Fruit fly (Drosophila melanogaster) whole organism, prepupa: ENCODE data around the gene CG7789.

Source experiments
- CG11762 ChIP-seq: fragments of 200-800 bp; sonication (Bioruptor generic); optimal IDR thresholded peaks from 3 replicates; lab custom pipeline; 2016; ENCODE audit warnings: missing biosample characterization, missing genetic modification characterization; ENCODE audit not compliant: insufficient read depth
- CG1621 ChIP-seq: fragments of 200-800 bp; sonication (Bioruptor generic); optimal IDR thresholded peaks from 3 replicates; lab custom pipeline; 2018; ENCODE audit warnings: missing biosample characterization, mild to moderate bottlenecking, missing genetic modification characterization
- CG16779 ChIP-seq: fragments of 200-800 bp; sonication (Bioruptor generic); optimal IDR thresholded peaks from 3 replicates; lab custom pipeline; 2017; ENCODE audit warnings: missing biosample characterization, mild to moderate bottlenecking, missing genetic modification characterization
- CG3032 ChIP-seq: fragments of 200-800 bp; optimal IDR thresholded peaks from 2 replicates; lab custom pipeline; 2019; ENCODE audit warnings: missing biosample characterization, mild to moderate bottlenecking, missing genetic modification characterization, moderate library complexity
- CG32006 ChIP-seq: fragments of 200-800 bp; sonication (Bioruptor generic); optimal IDR thresholded peaks from 3 replicates; lab custom pipeline; 2017; ENCODE audit warnings: missing biosample characterization, mild to moderate bottlenecking, missing genetic modification characterization
- CG6808 ChIP-seq: fragments of 200-800 bp; sonication (Bioruptor generic); optimal IDR thresholded peaks from 3 replicates; lab custom pipeline; 2017; ENCODE audit warnings: missing biosample characterization, missing genetic modification characterization, mild to moderate bottlenecking, moderate library complexity, missing genetic modification reagents
- CG8632 ChIP-seq: fragments of 200-800 bp; sonication (Bioruptor generic); optimal IDR thresholded peaks from 3 replicates; lab custom pipeline; 2016; ENCODE audit warnings: missing biosample characterization, missing genetic modification characterization
- Eip75B ChIP-seq: fragments of 200-800 bp; sonication (Bioruptor generic); optimal IDR thresholded peaks from 3 replicates; lab custom pipeline; 2016; ENCODE audit warnings: missing biosample characterization, missing genetic modification characterization
- Eip78C ChIP-seq: fragments of 200-800 bp; sonication (Bioruptor generic); peaks from one replicate; lab custom pipeline; 2016; ENCODE audit warnings: missing biosample characterization, missing genetic modification characterization
- Ets21C ChIP-seq: fragments of 200-800 bp; sonication (Bioruptor generic); optimal IDR thresholded peaks from 3 replicates; lab custom pipeline; 2016; ENCODE audit warnings: missing biosample characterization, missing genetic modification characterization
- Smox ChIP-seq: fragments of 200-800 bp; sonication (Bioruptor generic); optimal IDR thresholded peaks from 3 replicates; lab custom pipeline; 2016; ENCODE audit warnings: missing biosample characterization, missing genetic modification characterization
- Sox102F ChIP-seq: fragments of 200-800 bp; sonication (Bioruptor generic); optimal IDR thresholded peaks from 2 replicates; lab custom pipeline; 2016; ENCODE audit warnings: missing biosample characterization, mild to moderate bottlenecking, missing genetic modification characterization
- dsx ChIP-seq: fragments of 200-800 bp; optimal IDR thresholded peaks from 3 replicates; lab custom pipeline; 2019; ENCODE audit warnings: missing biosample characterization, mild to moderate bottlenecking, missing genetic modification characterization, moderate library complexity; ENCODE audit not compliant: poor library complexity, severe bottlenecking

DNA sequence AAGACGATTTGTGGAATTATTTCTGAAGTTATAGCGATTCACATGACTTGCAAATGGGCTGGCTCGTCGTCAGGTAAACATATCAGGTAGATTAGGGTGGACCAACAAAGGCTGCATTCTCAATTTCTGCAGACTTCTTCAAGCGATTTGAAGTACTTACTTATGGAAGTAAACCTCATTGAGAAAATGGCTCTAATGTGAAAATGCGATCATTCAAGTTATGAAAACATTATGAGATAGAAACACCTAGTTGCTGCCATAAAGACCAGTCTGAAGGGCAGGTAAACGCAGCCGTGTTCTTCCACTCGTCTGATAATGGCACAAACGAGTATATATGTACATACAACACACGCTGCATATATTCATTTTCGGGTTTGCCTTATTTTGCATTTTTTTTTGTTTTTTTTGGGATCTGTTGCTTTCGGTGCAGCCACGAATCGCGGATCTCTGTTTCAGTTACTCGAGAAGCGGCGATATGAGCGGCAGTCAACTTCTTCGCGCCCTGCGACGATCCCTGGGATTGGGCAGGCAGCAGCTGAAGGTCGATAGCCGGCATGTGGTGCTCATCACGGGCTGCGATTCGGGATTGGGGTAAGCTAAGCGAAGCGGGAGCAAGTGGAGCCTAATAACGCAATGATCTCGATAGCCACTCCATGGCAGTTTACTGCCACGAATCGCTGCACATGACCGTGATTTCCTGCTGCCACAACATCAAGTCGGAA, 8.7 kb upstream of the CG7789 start, which contains the start of gene sro:
- TF ChIP-seq CG1621 (tag; lab: Kevin White, UChicago) (no peak), Sox102F (GFP tag; lab: Kevin White, UChicago) (no peak), dsx (no peak), Eip75B (GFP tag; lab: Kevin White, UChicago) (no peak), CG11762 (no peak), CG3032 (tag; lab: Kevin White, UChicago) (no peak), CG16779 (tag; lab: Kevin White, UChicago) (no peak), CG8632 (GFP tag; lab: Kevin White, UChicago) (no peak), Smox (GFP tag; lab: Kevin White, UChicago) (no peak), CG32006 (no peak), CG6808 (GFP tag; lab: Kevin White, UChicago) (no peak), Ets21C (GFP tag; lab: Kevin White, UChicago) (no peak), Eip78C (GFP tag; lab: Kevin White, UChicago) (peak; percentile 24)
